Fruit fly (Drosophila melanogaster) whole organism, pupa: ENCODE measurements around the gene bves.

Experiments
- CG10348 ChIP-seq: fragments of 200-800 bp; sonication (Bioruptor generic); IDR thresholded peaks from 2 replicates; pipeline ENCODE4 v1.3.6; 2022; ENCODE audit warnings: missing biosample characterization, missing genetic modification characterization
- CG12605 ChIP-seq: fragments of 200-800 bp; sonication (Bioruptor generic); IDR thresholded peaks from 2 replicates; pipeline ENCODE4 v1.3.6; 2022; ENCODE audit warnings: missing biosample characterization, missing genetic modification characterization
- CG13204 ChIP-seq: fragments of 200-800 bp; sonication (Bioruptor generic); optimal IDR thresholded peaks from 2 replicates; lab custom pipeline; 2018; ENCODE audit warnings: missing biosample characterization, mild to moderate bottlenecking, missing genetic modification characterization, moderate library complexity
- CG14655 ChIP-seq: fragments of 200-800 bp; sonication (Bioruptor generic); optimal IDR thresholded peaks from 3 replicates; lab custom pipeline; 2017; ENCODE audit warnings: mild to moderate bottlenecking, missing biosample characterization, missing genetic modification reagents, missing genetic modification characterization
- CG15710 ChIP-seq: fragments of 200-800 bp; sonication (Bioruptor generic); optimal IDR thresholded peaks from 2 replicates; lab custom pipeline; 2018; ENCODE audit warnings: missing biosample characterization, mild to moderate bottlenecking, missing genetic modification characterization, moderate library complexity
- CG17806 ChIP-seq: fragments of 200-800 bp; sonication (Bioruptor generic); optimal IDR thresholded peaks from 2 replicates; lab custom pipeline; 2018; ENCODE audit warnings: missing biosample characterization, mild to moderate bottlenecking, missing genetic modification characterization, moderate library complexity
- CG32121 ChIP-seq: fragments of 200-800 bp; sonication (Bioruptor generic); IDR thresholded peaks from 2 replicates; pipeline ENCODE4 v1.3.6; 2022; ENCODE audit warnings: missing biosample characterization, missing genetic modification characterization
- CG34367 ChIP-seq: fragments of 200-800 bp; sonication (Bioruptor generic); optimal IDR thresholded peaks from 2 replicates; lab custom pipeline; 2018; ENCODE audit warnings: missing biosample characterization, mild to moderate bottlenecking, missing genetic modification characterization
- CG4496 ChIP-seq: fragments of 200-800 bp; sonication (Bioruptor generic); IDR thresholded peaks from 3 replicates; pipeline ENCODE4 v1.3.6; 2022; ENCODE audit warnings: missing biosample characterization, missing genetic modification characterization
- CG8159 ChIP-seq: fragments of 200-800 bp; sonication (Bioruptor generic); optimal IDR thresholded peaks from 3 replicates; lab custom pipeline; 2018; ENCODE audit warnings: missing biosample characterization, mild to moderate bottlenecking, missing genetic modification characterization, moderate library complexity
- CG8301 ChIP-seq: fragments of 200-800 bp; sonication (Bioruptor generic); optimal IDR thresholded peaks from 2 replicates; lab custom pipeline; 2018; ENCODE audit warnings: missing biosample characterization, mild to moderate bottlenecking, missing genetic modification characterization
- CG9948 ChIP-seq: fragments of 200-800 bp; sonication (Bioruptor generic); optimal IDR thresholded peaks from 2 replicates; lab custom pipeline; 2018; ENCODE audit warnings: missing biosample characterization, mild to moderate bottlenecking, missing genetic modification characterization, moderate library complexity
- D1 ChIP-seq: fragments of 200-800 bp; sonication (Bioruptor generic); optimal IDR thresholded peaks from 2 replicates; lab custom pipeline; 2018; ENCODE audit warnings: missing biosample characterization, mild to moderate bottlenecking, missing genetic modification characterization, moderate library complexity
- EcR ChIP-seq: fragments of 200-800 bp; sonication (Bioruptor generic); optimal IDR thresholded peaks from 3 replicates; lab custom pipeline; 2019; ENCODE audit warnings: missing biosample characterization, missing genetic modification characterization, mild to moderate bottlenecking, moderate library complexity, missing genetic modification reagents
- Ets98B ChIP-seq: fragments of 200-800 bp; sonication (Bioruptor generic); IDR thresholded peaks from 2 replicates; pipeline ENCODE4 v1.3.6; 2022; ENCODE audit warnings: missing biosample characterization, missing genetic modification characterization
- Pif1A ChIP-seq: fragments of 200-800 bp; sonication (Bioruptor generic); optimal IDR thresholded peaks from 3 replicates; lab custom pipeline; 2016; ENCODE audit warnings: missing biosample characterization, missing genetic modification characterization
- Pif1B ChIP-seq: fragments of 200-800 bp; sonication (Bioruptor generic); optimal IDR thresholded peaks from 3 replicates; lab custom pipeline; 2016; ENCODE audit warnings: missing biosample characterization, missing genetic modification characterization
- Snoo ChIP-seq: fragments of 200-800 bp; sonication (Bioruptor generic); optimal IDR thresholded peaks from 3 replicates; lab custom pipeline; 2017; ENCODE audit warnings: missing biosample characterization, mild to moderate bottlenecking, missing genetic modification characterization, inconsistent platforms
- fd96Ca ChIP-seq: fragments of 200-800 bp; sonication (Bioruptor generic); IDR thresholded peaks from 3 replicates; pipeline ENCODE4 v1.3.6; 2022; ENCODE audit warnings: missing biosample characterization, missing genetic modification characterization
- gl ChIP-seq: fragments of 200-800 bp; sonication (Bioruptor generic); optimal IDR thresholded peaks from 2 replicates; lab custom pipeline; 2018; ENCODE audit warnings: missing biosample characterization, mild to moderate bottlenecking, missing genetic modification characterization
- rn ChIP-seq: fragments of 200-800 bp; sonication (Bioruptor generic); IDR thresholded peaks from 2 replicates; pipeline ENCODE4 v1.3.6; 2022; ENCODE audit warnings: missing biosample characterization, missing genetic modification characterization

Gene bves

DNA sequence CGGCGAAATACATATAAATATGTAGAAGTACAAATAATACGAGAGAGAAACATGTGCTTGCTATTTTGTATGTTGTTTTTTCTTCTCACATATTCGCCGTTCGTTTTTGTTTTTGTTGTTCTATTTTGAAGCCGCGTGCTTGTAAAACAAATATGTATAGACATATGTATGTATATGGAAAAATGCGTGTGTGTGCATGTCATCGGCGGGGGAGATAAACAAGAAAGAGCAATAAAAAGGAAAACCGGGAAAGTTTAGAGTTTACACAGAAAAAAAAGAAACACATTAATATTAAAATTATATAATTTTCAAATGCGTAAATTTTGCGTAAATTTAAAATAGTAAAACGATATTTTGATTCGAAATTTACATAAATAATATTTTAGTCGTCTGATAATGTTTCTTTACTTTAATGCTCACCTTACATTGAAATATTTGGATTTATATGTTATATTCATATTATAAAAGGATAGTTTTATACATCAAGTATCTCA lies 8.3 kb upstream of the bves start:
- TF ChIP-seq CG14655 (GFP tag; lab: Kevin White, UChicago), result peak; percentile 66
- peak; percentile 18 for TF ChIP-seq CG15710 (tag; lab: Kevin White, UChicago)
- TF ChIP-seq CG32121 (GFP tag; lab: Robert Waterston, UW), result peak; percentile 41
- TF ChIP-seq CG4496 (GFP tag; lab: Robert Waterston, UW), result peak; percentile 28; the same call in 1 of the 3 replicates
- peak; percentile 76 for TF ChIP-seq gl (tag; lab: Kevin White, UChicago)
- peak; percentile 40 for TF ChIP-seq CG34367 (tag; lab: Kevin White, UChicago)
- TF ChIP-seq CG17806 (tag; lab: Kevin White, UChicago), result peak; percentile 37
- peak; percentile 29; the same call in 1 of the 3 replicates for TF ChIP-seq fd96Ca (GFP tag; lab: Robert Waterston, UW)
- TF ChIP-seq CG10348 (GFP tag; lab: Robert Waterston, UW), result no peak
- no peak for TF ChIP-seq Snoo
- peak; percentile 45 for TF ChIP-seq D1
- peak; percentile 86 for TF ChIP-seq CG12605 (GFP tag; lab: Robert Waterston, UW)
- TF ChIP-seq CG8301, result peak; percentile 64
- TF ChIP-seq CG8159 (tag; lab: Kevin White, UChicago), result peak; percentile 56
- TF ChIP-seq Pif1B (GFP tag; lab: Kevin White, UChicago), result peak; percentile 31
- peak; percentile 14 for TF ChIP-seq CG13204
- TF ChIP-seq CG9948 (tag; lab: Kevin White, UChicago), result no peak
- TF ChIP-seq rn (GFP tag; lab: Robert Waterston, UW), result no peak
- peak; percentile 68 for TF ChIP-seq Ets98B (GFP tag; lab: Robert Waterston, UW)
- TF ChIP-seq Pif1A (GFP tag; lab: Kevin White, UChicago), result peak; percentile 57
- TF ChIP-seq EcR, result peak; percentile 46

DNA sequence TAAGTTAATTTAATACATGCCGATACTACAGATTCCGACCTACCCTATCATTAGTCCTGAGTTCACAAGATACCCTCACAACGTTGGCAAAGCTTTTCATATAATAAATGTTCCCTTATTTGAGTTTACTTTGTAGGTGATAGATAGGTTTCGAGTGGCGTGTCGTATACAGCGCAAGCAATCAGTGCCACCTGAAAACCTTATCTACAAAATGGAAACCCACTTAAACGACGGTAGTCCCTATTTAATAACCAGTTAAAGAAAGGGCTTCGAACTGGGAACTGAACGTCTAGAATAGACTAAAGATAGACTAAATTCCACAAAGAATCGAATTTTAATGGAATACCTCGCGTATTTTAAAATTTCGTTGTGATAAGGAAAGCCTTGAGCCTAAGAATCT lies 7.6 kb upstream of the bves start:
- no peak for TF ChIP-seq CG13204

DNA sequence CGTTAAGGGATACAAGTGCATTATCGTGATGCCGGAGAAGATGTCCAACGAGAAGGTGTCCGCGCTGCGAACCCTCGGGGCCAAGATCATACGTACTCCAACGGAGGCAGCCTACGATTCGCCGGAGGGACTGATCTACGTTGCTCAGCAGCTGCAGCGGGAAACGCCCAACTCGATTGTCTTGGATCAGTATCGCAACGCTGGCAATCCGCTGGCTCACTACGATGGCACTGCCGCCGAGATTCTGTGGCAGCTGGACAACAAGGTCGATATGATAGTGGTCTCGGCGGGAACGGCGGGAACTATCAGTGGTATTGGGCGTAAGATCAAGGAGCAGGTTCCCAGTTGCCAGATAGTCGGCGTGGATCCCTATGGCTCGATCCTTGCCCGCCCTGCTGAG lies 6.0 kb upstream of the bves start:
- no peak for TF ChIP-seq Snoo
- no peak for TF ChIP-seq Pif1A (GFP tag; lab: Kevin White, UChicago)
- TF ChIP-seq CG13204, result no peak
- TF ChIP-seq CG17806 (tag; lab: Kevin White, UChicago), result no peak
- TF ChIP-seq CG34367 (tag; lab: Kevin White, UChicago), result no peak
- TF ChIP-seq gl (tag; lab: Kevin White, UChicago), result no peak
- no peak for TF ChIP-seq CG8159 (tag; lab: Kevin White, UChicago)
- no peak for TF ChIP-seq rn (GFP tag; lab: Robert Waterston, UW)
- TF ChIP-seq CG32121 (GFP tag; lab: Robert Waterston, UW), result no peak

DNA sequence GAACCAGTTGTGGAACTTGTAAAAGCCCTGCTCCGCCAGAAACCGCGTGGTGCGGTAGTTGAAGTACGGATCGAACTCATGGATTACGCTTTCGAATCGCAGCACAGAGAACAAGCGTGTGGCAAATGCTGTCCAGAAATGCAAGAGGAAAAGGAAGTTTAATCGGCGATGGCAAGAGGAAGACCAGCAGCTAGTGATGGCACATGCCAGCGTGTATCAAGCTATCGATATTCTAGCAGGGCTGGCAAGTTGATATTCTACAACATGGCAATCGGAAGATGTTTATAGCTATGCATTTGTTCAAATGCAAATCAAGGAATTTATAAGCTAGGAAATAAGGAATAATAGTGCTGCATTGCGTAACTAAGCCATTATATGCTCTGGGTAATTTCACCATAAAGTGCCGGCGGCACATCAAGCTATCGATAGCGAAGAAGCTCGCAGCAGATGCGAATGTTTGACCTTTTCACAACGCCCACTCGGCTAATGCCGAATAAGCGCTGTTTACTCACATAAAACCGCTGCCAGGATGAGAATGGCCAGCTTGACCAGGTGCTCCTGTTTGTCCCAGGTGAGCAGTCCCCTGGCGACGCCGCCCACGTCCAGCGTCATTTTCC lies 556 bp upstream of the bves start:
- TF ChIP-seq CG12605 (GFP tag; lab: Robert Waterston, UW) (peak; percentile 78), fd96Ca (GFP tag; lab: Robert Waterston, UW) (peak; percentile 54; the same call in 1 of the 3 replicates), CG8301 (peak; percentile 27), CG8159 (tag; lab: Kevin White, UChicago) (peak; percentile 45), CG13204 (peak; percentile 65), D1 (no peak), gl (tag; lab: Kevin White, UChicago) (peak; percentile 56), CG34367 (tag; lab: Kevin White, UChicago) (peak; percentile 66), CG17806 (tag; lab: Kevin White, UChicago) (peak; percentile 28), Ets98B (GFP tag; lab: Robert Waterston, UW) (peak; percentile 38; the same call in 1 of the 2 replicates), Pif1A (GFP tag; lab: Kevin White, UChicago) (peak; percentile 70), CG10348 (GFP tag; lab: Robert Waterston, UW) (no peak), CG4496 (GFP tag; lab: Robert Waterston, UW) (peak; percentile 80), EcR (peak; percentile 40), Snoo (peak; percentile 86), CG9948 (tag; lab: Kevin White, UChicago) (peak; percentile 13), CG14655 (GFP tag; lab: Kevin White, UChicago) (peak; percentile 26), CG15710 (tag; lab: Kevin White, UChicago) (peak; percentile 47), Pif1B (GFP tag; lab: Kevin White, UChicago) (peak; percentile 58), rn (GFP tag; lab: Robert Waterston, UW) (no peak), CG32121 (GFP tag; lab: Robert Waterston, UW) (no peak)

DNA sequence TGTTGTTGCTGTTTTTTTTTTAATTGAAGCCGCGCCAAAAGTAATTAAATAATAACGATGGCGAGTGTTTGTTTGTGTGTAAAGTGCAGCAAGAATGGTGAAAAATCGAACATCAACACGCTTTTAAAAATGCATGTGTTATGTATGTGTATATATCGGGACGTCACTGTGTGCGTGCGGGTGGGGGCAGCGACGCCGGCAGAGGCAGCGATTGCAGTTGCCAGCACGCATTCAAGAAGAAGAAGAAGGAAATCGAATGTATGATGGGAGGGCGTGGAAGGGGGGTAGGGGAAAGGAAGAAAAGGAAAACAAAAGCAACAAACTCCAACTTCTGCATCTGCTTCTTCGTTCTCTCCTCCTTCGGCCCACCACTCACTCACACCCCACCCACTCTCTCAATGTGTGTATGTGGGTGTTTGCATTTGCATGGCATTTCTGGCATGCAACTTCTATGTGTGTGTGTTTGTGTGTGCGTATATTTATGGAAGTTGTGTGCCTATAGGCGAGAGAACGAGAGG lies 1.3 kb downstream of the bves start:
- TF ChIP-seq fd96Ca (GFP tag; lab: Robert Waterston, UW) (peak; percentile 74; the same call in 2 of the 3 replicates), CG8159 (tag; lab: Kevin White, UChicago) (no peak), CG34367 (tag; lab: Kevin White, UChicago) (no peak), CG15710 (tag; lab: Kevin White, UChicago) (peak; percentile 21), rn (GFP tag; lab: Robert Waterston, UW) (no peak), EcR (peak; percentile 64), CG12605 (GFP tag; lab: Robert Waterston, UW) (peak; percentile 58; the same call in 1 of the 2 replicates), CG4496 (GFP tag; lab: Robert Waterston, UW) (peak; percentile 50; the same call in 2 of the 3 replicates), Pif1B (GFP tag; lab: Kevin White, UChicago) (no peak), Snoo (no peak), CG9948 (tag; lab: Kevin White, UChicago) (no peak), Ets98B (GFP tag; lab: Robert Waterston, UW) (peak; percentile 61), CG32121 (GFP tag; lab: Robert Waterston, UW) (peak; percentile 58; the same call in 1 of the 2 replicates), CG14655 (GFP tag; lab: Kevin White, UChicago) (peak; percentile 36), D1 (no peak), CG10348 (GFP tag; lab: Robert Waterston, UW) (no peak), CG8301 (peak; percentile 22), CG17806 (tag; lab: Kevin White, UChicago) (no peak), CG13204 (peak; percentile 69), gl (tag; lab: Kevin White, UChicago) (peak; percentile 51), Pif1A (GFP tag; lab: Kevin White, UChicago) (no peak)
